Fruit fly (Drosophila melanogaster): ENCODE data around the gene CG34244.

dm6 chr3L:14272109-14273070 is 36.6 kb upstream of the CG34244 start:
- peak; percentile 98 for TF ChIP-seq CG15710 (tag; optimal IDR thresholded peaks at IDR 0.05)
- TF ChIP-seq rn (GFP tag; IDR thresholded peaks at IDR 0.05): peak; percentile 70; the same call in 1 of the 2 replicates
- peak; percentile 16 for TF ChIP-seq D1 (tag; optimal IDR thresholded peaks at IDR 0.05)
- peak; percentile 73; the same call in 2 of the 3 replicates for TF ChIP-seq CG4496 (GFP tag; IDR thresholded peaks at IDR 0.05)
